Worm (Caenorhabditis elegans) whole organism, L4 larva: ENCODE measurements around the gene F07C4.6.

Experiments used
- F44E2.7 ChIP-seq: fragments of 200-800 bp; sonication (Bioruptor generic); IDR thresholded peaks from 2 replicates; pipeline ENCODE4 v2.1.2; 2022; ENCODE audit warnings: missing genetic modification characterization, missing compliant biosample characterization
- hlh-30 ChIP-seq: sonication (generic microtip); optimal IDR thresholded peaks from 2 replicates; lab custom pipeline; 2017; ENCODE audit warnings: antibody characterized with exemption, mild to moderate bottlenecking, missing genetic modification characterization, missing compliant biosample characterization; ENCODE audit not compliant: insufficient read depth
- lin-13 ChIP-seq: fragments of 150-350 bp; optimal IDR thresholded peaks from 2 replicates; lab custom pipeline; 2014; ENCODE audit warnings: missing biosample characterization, missing genetic modification reagents, missing genetic modification characterization
- nhr-25 ChIP-seq: sonication (generic microtip); optimal IDR thresholded peaks from 2 replicates; lab custom pipeline; 2017; ENCODE audit warnings: missing genetic modification characterization, mild to moderate bottlenecking, missing compliant biosample characterization, antibody characterized with exemption, moderate library complexity, borderline replicate concordance; ENCODE audit not compliant: insufficient read depth
- pqm-1 ChIP-seq: sonication (generic microtip); optimal IDR thresholded peaks from 2 replicates; lab custom pipeline; 2017; ENCODE audit warnings: missing biosample characterization, missing genetic modification characterization
- saeg-2 ChIP-seq: fragments of 200-800 bp; sonication (Bioruptor generic); IDR thresholded peaks from 2 replicates; pipeline ENCODE4 v1.3.6; 2022; ENCODE audit warnings: missing genetic modification reagents, missing genetic modification characterization, missing compliant biosample characterization
- unc-62 ChIP-seq, 3 experiments: fragments of 150-350 bp in 1 of 3; sonication (generic microtip); optimal IDR thresholded peaks in 2 of 3; peaks in 1 of 3; 1 replicate in 1 of 3; 2 replicates in 2 of 3; lab custom pipeline; 2014 to 2017; ENCODE audit warnings: missing biosample characterization in 3 of 3, missing genetic modification characterization in 3 of 3, missing genetic modification reagents in 3 of 3, missing genotype in 1 of 3

DNA sequence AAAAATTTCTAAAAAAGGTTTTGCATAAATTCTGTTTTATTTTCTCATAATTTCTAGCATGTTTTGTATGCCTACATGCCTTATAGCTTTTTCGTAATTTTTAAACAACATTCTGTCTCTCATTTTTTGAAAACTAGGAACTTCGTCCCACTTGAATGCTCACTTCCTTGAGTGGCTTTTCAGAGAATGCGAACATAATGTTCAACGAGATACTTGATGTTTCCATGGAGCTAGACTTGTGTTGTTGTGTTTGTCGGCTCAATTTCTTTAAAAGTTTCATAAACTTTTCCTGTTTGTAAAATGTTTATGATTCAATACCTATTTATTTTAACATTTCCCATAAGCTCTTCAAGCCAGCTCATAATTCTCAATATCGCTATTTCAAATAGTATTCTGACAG lies 21.8 kb upstream of the F07C4.6 start, which contains the start of gene clec-213:
- TF ChIP-seq hlh-30 (tag; lab: Kevin White, UChicago), result no peak
- no peak for TF ChIP-seq saeg-2 (GFP tag; lab: Robert Waterston, UW)
- no peak for TF ChIP-seq lin-13
- TF ChIP-seq pqm-1 (tag; lab: Kevin White, UChicago), result no peak
- TF ChIP-seq nhr-25, result no peak
- no peak for TF ChIP-seq F44E2.7 (GFP tag; lab: Robert Waterston, UW)
- no peak for TF ChIP-seq unc-62 (GFP tag; optimal IDR thresholded peaks at IDR 0.05 in 1 of 2; lab: Kevin White, UChicago)
- TF ChIP-seq unc-62 (tag; optimal IDR thresholded peaks at IDR 0.05; lab: Kevin White, UChicago), result no peak
